Worm (Caenorhabditis elegans) whole organism, young adult: Measurements from ENCODE around the gene lgc-38.

Source experiments
- B0261.1 ChIP-seq: sonication (generic microtip); optimal IDR thresholded peaks from 2 replicates; lab custom pipeline; 2016; ENCODE audit warnings: mild to moderate bottlenecking, missing genetic modification characterization, moderate library complexity, missing compliant biosample characterization
- C17E4.6 ChIP-seq: fragments of 200-800 bp; sonication (Bioruptor generic); IDR thresholded peaks from 2 replicates; pipeline ENCODE4 v1.3.6; 2022; ENCODE audit warnings: missing genetic modification reagents, missing genetic modification characterization, missing compliant biosample characterization
- F23B12.7 ChIP-seq: sonication (generic microtip); optimal IDR thresholded peaks from 2 replicates; lab custom pipeline; 2017; ENCODE audit warnings: missing genetic modification characterization, mild to moderate bottlenecking, missing compliant biosample characterization, antibody characterized with exemption, moderate library complexity; ENCODE audit not compliant: insufficient read depth
- F33H1.4 ChIP-seq: fragments of 200-800 bp; sonication (Bioruptor generic); IDR thresholded peaks from 2 replicates; pipeline ENCODE4 v1.3.6; 2022; ENCODE audit warnings: missing genetic modification reagents, missing genetic modification characterization, missing compliant biosample characterization
- F49E8.2 ChIP-seq: sonication (generic microtip); optimal IDR thresholded peaks from 3 replicates; lab custom pipeline; 2017; ENCODE audit warnings: missing genetic modification characterization, mild to moderate bottlenecking, missing compliant biosample characterization, antibody characterized with exemption, moderate library complexity; ENCODE audit not compliant: insufficient read depth
- F57A8.1 ChIP-seq: fragments of 200-800 bp; sonication (Bioruptor generic); optimal IDR thresholded peaks from 2 replicates; lab custom pipeline; 2018; ENCODE audit warnings: mild to moderate bottlenecking, missing genetic modification characterization, moderate library complexity, missing compliant biosample characterization
- K12H6.12 ChIP-seq: fragments of 200-800 bp; sonication (Bioruptor generic); optimal IDR thresholded peaks from 2 replicates; lab custom pipeline; 2018; ENCODE audit warnings: mild to moderate bottlenecking, missing genetic modification characterization, missing compliant biosample characterization
- Y53G8AR.9 ChIP-seq: fragments of 200-800 bp; sonication (Bioruptor generic); conservative IDR thresholded peaks from 2 replicates; pipeline ENCODE4 v1.3.6; 2022; ENCODE audit warnings: missing genetic modification reagents, missing genetic modification characterization, missing compliant biosample characterization
- Y56A3A.18 ChIP-seq: fragments of 200-800 bp; sonication (Bioruptor generic); IDR thresholded peaks from 2 replicates; pipeline ENCODE4 v1.3.6; 2022; ENCODE audit warnings: missing genetic modification reagents, missing genetic modification characterization, missing compliant biosample characterization
- ZK185.1 ChIP-seq: sonication (generic microtip); optimal IDR thresholded peaks from 2 replicates; lab custom pipeline; 2016; ENCODE audit warnings: mild to moderate bottlenecking, missing genetic modification characterization, missing compliant biosample characterization; ENCODE audit not compliant: poor library complexity, severe bottlenecking
- atf-7 ChIP-seq: sonication (generic microtip); optimal IDR thresholded peaks from 2 replicates; lab custom pipeline; 2017; ENCODE audit warnings: mild to moderate bottlenecking, missing genetic modification characterization, missing compliant biosample characterization
- bed-1 ChIP-seq: fragments of 200-800 bp; sonication (Bioruptor generic); IDR thresholded peaks from 2 replicates; pipeline ENCODE4 v1.3.6; 2022; ENCODE audit warnings: missing genetic modification reagents, missing genetic modification characterization, missing compliant biosample characterization
- cebp-1 ChIP-seq, 2 experiments: fragments of 200-800 bp in 1 of 2; sonication (Bioruptor generic) in 1 of 2; sonication (generic microtip) in 1 of 2; IDR thresholded peaks in 1 of 2; optimal IDR thresholded peaks in 1 of 2; 2 replicates each; pipeline versions ENCODE4 v1.3.6 to Lab custom; 2017 to 2022; ENCODE audit warnings: missing compliant biosample characterization in 2 of 2, missing genetic modification characterization in 2 of 2, mild to moderate bottlenecking in 1 of 2, missing genetic modification reagents in 1 of 2, moderate library complexity in 1 of 2
- cebp-2 ChIP-seq: fragments of 200-800 bp; sonication (Bioruptor generic); IDR thresholded peaks from 2 replicates; pipeline ENCODE4 v1.3.6; 2022; ENCODE audit warnings: missing genetic modification characterization, missing compliant biosample characterization
- ceh-79 ChIP-seq: sonication (generic microtip); optimal IDR thresholded peaks from 2 replicates; lab custom pipeline; 2017; ENCODE audit warnings: mild to moderate bottlenecking, missing genetic modification characterization, missing compliant biosample characterization
- die-1 ChIP-seq: sonication (generic microtip); optimal IDR thresholded peaks from 2 replicates; lab custom pipeline; 2016; ENCODE audit warnings: missing genotype, mild to moderate bottlenecking, missing genetic modification characterization, missing compliant biosample characterization
- dpff-1 ChIP-seq: sonication (generic microtip); optimal IDR thresholded peaks from 2 replicates; lab custom pipeline; 2017; ENCODE audit warnings: mild to moderate bottlenecking, missing genetic modification characterization, missing compliant biosample characterization
- egrh-3 ChIP-seq: fragments of 200-800 bp; sonication (Bioruptor generic); IDR thresholded peaks from 2 replicates; pipeline ENCODE4 v1.3.6; 2022; ENCODE audit warnings: missing genetic modification reagents, missing genetic modification characterization, missing compliant biosample characterization
- fkh-3 ChIP-seq: sonication (generic microtip); optimal IDR thresholded peaks from 2 replicates; lab custom pipeline; 2016; ENCODE audit warnings: mild to moderate bottlenecking, missing genetic modification characterization, missing compliant biosample characterization
- hmg-1.2 ChIP-seq: fragments of 200-800 bp; sonication (Bioruptor generic); IDR thresholded peaks from 2 replicates; pipeline ENCODE4 v1.3.6; 2022; ENCODE audit warnings: missing genetic modification reagents, missing genetic modification characterization, missing compliant biosample characterization
- hsf-1 ChIP-seq: fragments of 200-800 bp; sonication (Bioruptor generic); IDR thresholded peaks from 2 replicates; pipeline ENCODE4 v1.3.6; 2022; ENCODE audit warnings: missing genetic modification reagents, missing genetic modification characterization, missing compliant biosample characterization
- lin-26 ChIP-seq: fragments of 200-800 bp; sonication (Bioruptor generic); IDR thresholded peaks from 2 replicates; pipeline ENCODE4 v1.3.6; 2022; ENCODE audit warnings: missing genetic modification reagents, missing genetic modification characterization, missing compliant biosample characterization
- lin-54 ChIP-seq: fragments of 200-800 bp; sonication (Bioruptor generic); optimal IDR thresholded peaks from 2 replicates; lab custom pipeline; 2018; ENCODE audit warnings: mild to moderate bottlenecking, missing genetic modification characterization, missing compliant biosample characterization
- lsl-1 ChIP-seq: fragments of 200-800 bp; sonication (Bioruptor generic); optimal IDR thresholded peaks from 2 replicates; lab custom pipeline; 2018; ENCODE audit warnings: mild to moderate bottlenecking, missing genetic modification characterization, moderate library complexity, missing compliant biosample characterization
- madf-6 ChIP-seq: fragments of 200-800 bp; sonication (Bioruptor generic); IDR thresholded peaks from 2 replicates; pipeline ENCODE4 v1.3.6; 2022; ENCODE audit warnings: missing genetic modification reagents, missing genetic modification characterization, missing compliant biosample characterization
- madf-8 ChIP-seq: fragments of 200-800 bp; sonication (Bioruptor generic); conservative IDR thresholded peaks from 2 replicates; pipeline ENCODE4 v1.3.6; 2022; ENCODE audit warnings: missing genetic modification reagents, missing genetic modification characterization, missing compliant biosample characterization
- mcd-1 ChIP-seq: fragments of 200-800 bp; sonication (Bioruptor generic); IDR thresholded peaks from 2 replicates; pipeline ENCODE4 v1.3.6; 2022; ENCODE audit warnings: missing genetic modification reagents, missing genetic modification characterization, missing compliant biosample characterization
- mes-4 ChIP-seq: sonication (generic microtip); optimal IDR thresholded peaks from 2 replicates; lab custom pipeline; 2016; ENCODE audit warnings: missing genotype, missing genetic modification characterization, missing compliant biosample characterization
- mxl-1 ChIP-seq: sonication (generic microtip); optimal IDR thresholded peaks from 2 replicates; lab custom pipeline; 2016; ENCODE audit warnings: missing genetic modification characterization, missing compliant biosample characterization
- nhr-80 ChIP-seq: sonication (generic microtip); optimal IDR thresholded peaks from 2 replicates; lab custom pipeline; 2016; ENCODE audit warnings: missing genetic modification characterization, missing compliant biosample characterization
- nhr-90 ChIP-seq: sonication (generic microtip); optimal IDR thresholded peaks from 2 replicates; lab custom pipeline; 2016; ENCODE audit warnings: missing genotype, mild to moderate bottlenecking, missing genetic modification characterization, missing compliant biosample characterization
- rec-8 ChIP-seq, 2 experiments: sonication (generic microtip); optimal IDR thresholded peaks; 2 replicates each; lab custom pipeline; 2016; ENCODE audit warnings: mild to moderate bottlenecking in 2 of 2, missing genetic modification characterization in 2 of 2, missing genetic modification reagents in 2 of 2, missing genotype in 2 of 2, missing biosample characterization in 1 of 2, missing compliant biosample characterization in 1 of 2, moderate library complexity in 1 of 2
- rpc-1 ChIP-seq, 2 experiments: fragments of 150-350 bp in 1 of 2; sonication (generic microtip) in 1 of 2; optimal IDR thresholded peaks; 2 replicates each; lab custom pipeline; 2014 to 2018; ENCODE audit warnings: missing biosample characterization in 1 of 2, missing genetic modification characterization in 1 of 2, missing genetic modification reagents in 1 of 2, missing genotype in 1 of 2
- snpc-1.3 ChIP-seq: sonication (generic microtip); optimal IDR thresholded peaks from 2 replicates; lab custom pipeline; 2017; ENCODE audit warnings: missing genetic modification characterization, mild to moderate bottlenecking, missing compliant biosample characterization, antibody characterized with exemption, moderate library complexity, missing genotype, missing genetic modification reagents; ENCODE audit not compliant: insufficient read depth
- snpc-3.4 ChIP-seq: sonication (generic microtip); optimal IDR thresholded peaks from 2 replicates; lab custom pipeline; 2017; ENCODE audit warnings: missing genetic modification characterization, mild to moderate bottlenecking, missing compliant biosample characterization, antibody characterized with exemption, moderate library complexity, missing genotype, missing genetic modification reagents
- tbp1 ChIP-seq: fragments of 200-800 bp; sonication (Bioruptor generic); optimal IDR thresholded peaks from 2 replicates; lab custom pipeline; 2018; ENCODE audit warnings: mild to moderate bottlenecking, missing genetic modification characterization, missing compliant biosample characterization
- tlf-1 ChIP-seq: fragments of 200-800 bp; sonication (Bioruptor generic); optimal IDR thresholded peaks from 2 replicates; lab custom pipeline; 2018; ENCODE audit warnings: mild to moderate bottlenecking, missing genetic modification characterization, missing compliant biosample characterization
- zfh-2 ChIP-seq: fragments of 200-800 bp; sonication (Bioruptor generic); conservative IDR thresholded peaks from 2 replicates; pipeline ENCODE4 v1.3.6; 2022; ENCODE audit warnings: missing genetic modification reagents, missing genetic modification characterization, missing compliant biosample characterization
- ztf-25 ChIP-seq: fragments of 200-800 bp; sonication (Bioruptor generic); IDR thresholded peaks from 2 replicates; pipeline ENCODE4 v1.3.6; 2022; ENCODE audit warnings: missing genetic modification reagents, missing genetic modification characterization, missing compliant biosample characterization
- ztf-6 ChIP-seq: fragments of 200-800 bp; sonication (Bioruptor generic); IDR thresholded peaks from 2 replicates; pipeline ENCODE4 v1.3.6; 2022; ENCODE audit warnings: missing genetic modification reagents, missing genetic modification characterization, missing compliant biosample characterization

lgc-38 gene

DNA sequence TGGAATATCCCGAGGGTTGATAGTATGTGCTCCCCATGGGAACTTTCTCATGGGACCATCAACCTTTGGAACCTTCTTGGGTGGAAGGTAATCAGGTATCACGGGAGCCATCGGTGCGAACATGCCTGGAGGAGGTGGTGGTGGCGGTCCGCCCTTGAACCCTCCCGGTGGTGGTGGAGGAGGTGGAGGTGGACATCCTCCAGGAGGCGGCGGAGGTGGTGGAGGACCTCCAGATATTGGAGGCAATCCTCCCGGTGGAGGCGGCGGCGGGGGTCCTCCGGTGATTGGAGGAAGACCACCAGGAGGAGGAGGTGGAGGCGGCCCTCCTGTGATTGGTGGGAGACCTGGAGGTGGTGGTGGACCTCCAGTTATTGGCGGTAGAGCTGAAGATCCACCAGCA, 16.9 kb downstream of the lgc-38 start:
- TF ChIP-seq F23B12.7 (tag; lab: Kevin White, UChicago) (no peak), zfh-2 (GFP tag; lab: Robert Waterston, UW) (peak; percentile 96), Y53G8AR.9 (GFP tag; lab: Robert Waterston, UW) (no peak), egrh-3 (GFP tag; lab: Robert Waterston, UW) (peak; percentile 98), mcd-1 (GFP tag; lab: Robert Waterston, UW) (peak; percentile 43; the same call in 1 of the 2 replicates), ztf-25 (GFP tag; lab: Robert Waterston, UW) (0 out of 2 replicates have a peak, but pooled peaks have one; percentile 20), snpc-3.4 (tag; lab: Kevin White, UChicago) (no peak), C17E4.6 (GFP tag; lab: Robert Waterston, UW) (no peak), F33H1.4 (GFP tag; lab: Robert Waterston, UW) (no peak)
- TF ChIP-seq, all 124 proteins: peak for 4

DNA sequence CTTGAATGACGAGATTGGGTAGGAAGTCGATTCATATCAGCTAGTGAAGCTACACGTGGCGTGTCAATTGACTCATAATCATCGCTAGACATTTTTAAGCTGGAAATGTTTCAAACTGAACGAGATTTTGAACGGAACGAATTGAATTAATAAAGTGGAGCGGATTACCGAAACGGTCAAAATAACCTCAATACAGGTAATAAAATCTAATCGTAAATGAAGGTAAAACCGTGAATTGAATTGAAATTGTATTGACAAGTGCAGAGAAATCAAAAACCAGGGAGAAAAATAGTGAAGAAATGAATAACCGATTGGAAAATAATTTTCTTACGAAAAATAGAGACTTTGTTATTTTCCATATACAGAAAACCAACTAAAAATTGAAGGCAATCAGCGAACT, 20.2 kb downstream of the lgc-38 start, which contains the start of gene cyk-1:
cyk-1 (minus strand) TSS at position 101 of the 400 bp plus-strand sequence.
- no peak for TF ChIP-seq Y56A3A.18 (GFP tag; lab: Robert Waterston, UW)
- TF ChIP-seq, all 124 proteins: peak for 0

ce11 chrIII:7030044-7030804, 21.3 kb downstream of the lgc-38 start:
- TF ChIP-seq nhr-90 (tag; lab: Kevin White, UChicago) (peak; percentile 45), lin-26 (GFP tag; lab: Robert Waterston, UW) (peak; percentile 73; the same call in 1 of the 2 replicates), ztf-6 (GFP tag; lab: Robert Waterston, UW) (no peak), snpc-1.3 (tag; lab: Kevin White, UChicago) (peak; percentile 14), mxl-1 (tag; lab: Kevin White, UChicago) (no peak), hmg-1.2 (peak; percentile 43), lsl-1 (peak; percentile 8), atf-7 (tag; lab: Kevin White, UChicago) (peak; percentile 23), cebp-2 (GFP tag; lab: Robert Waterston, UW) (no peak), F57A8.1 (GFP tag; lab: Kevin White, UChicago) (no peak), madf-8 (no peak), hsf-1 (GFP tag; lab: Robert Waterston, UW) (no peak), nhr-80 (tag; lab: Kevin White, UChicago) (peak; percentile 81), B0261.1 (tag; lab: Kevin White, UChicago) (peak; percentile 83), tlf-1 (GFP tag; lab: Kevin White, UChicago) (peak; percentile 10), K12H6.12 (tag; lab: Kevin White, UChicago) (no peak), cebp-1 (GFP tag; IDR thresholded peaks at IDR 0.05; lab: Robert Waterston, UW) (no peak), cebp-1 (tag; optimal IDR thresholded peaks at IDR 0.05; lab: Kevin White, UChicago) (peak; percentile 12), ceh-79 (tag; lab: Kevin White, UChicago) (no peak), mes-4 (peak; percentile 12), lin-54 (GFP tag; lab: Kevin White, UChicago) (peak; percentile 26), madf-6 (GFP tag; lab: Robert Waterston, UW) (0 out of 2 replicates have a peak, but pooled peaks have one; percentile 19), rpc-1 (optimal IDR thresholded peaks at IDR 0.05; lab: Kevin White, UChicago) (peak; percentile 77), rpc-1 (tag; optimal IDR thresholded peaks at IDR 0.05; lab: Kevin White, UChicago) (peak; percentile 72), bed-1 (GFP tag; lab: Robert Waterston, UW) (no peak), ZK185.1 (no peak), fkh-3 (tag; lab: Kevin White, UChicago) (peak; percentile 11), F23B12.7 (tag; lab: Kevin White, UChicago) (peak; percentile 19), rec-8 (tag; optimal IDR thresholded peaks at IDR 0.05; lab: Kevin White, UChicago) (peak; percentile 8 to 19), F49E8.2 (tag; lab: Kevin White, UChicago) (peak; percentile 36), dpff-1 (tag; lab: Kevin White, UChicago) (no peak), snpc-3.4 (tag; lab: Kevin White, UChicago) (peak; percentile 89), die-1 (tag; lab: Kevin White, UChicago) (peak; percentile 27), tbp1 (peak; percentile 93)
